Worm (Caenorhabditis elegans): ENCODE data around the gene C29F3.7.

DNA sequence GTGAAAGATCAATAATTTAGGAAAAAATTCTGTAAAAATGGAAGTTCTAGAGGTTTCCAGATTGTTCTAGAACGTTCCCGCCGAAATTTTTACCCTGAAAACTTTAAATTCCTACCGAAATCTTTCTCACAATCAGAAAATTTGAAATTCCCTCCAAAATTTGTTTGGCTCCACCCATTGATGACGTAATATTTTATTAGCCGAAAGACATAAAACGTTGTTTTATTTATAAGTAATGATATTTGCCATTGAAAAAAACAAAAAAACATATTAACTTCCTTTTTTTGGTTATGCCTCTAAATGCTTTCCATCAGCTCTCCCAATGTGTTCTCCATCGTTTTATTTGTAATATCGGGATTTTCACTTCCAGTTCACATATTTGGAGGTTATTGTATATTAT, 24.4 kb upstream of the C29F3.7 start, which contains the start of gene srh-295:
- TF ChIP-seq elt-3 (tag; optimal IDR thresholded peaks at IDR 0.05) (no peak), lin-39 (tag; optimal IDR thresholded peaks at IDR 0.05) (no peak), mdl-1 (tag; optimal IDR thresholded peaks at IDR 0.05) (no peak)
